Worm (Caenorhabditis elegans): ENCODE data around the gene mrpl-41.

DNA sequence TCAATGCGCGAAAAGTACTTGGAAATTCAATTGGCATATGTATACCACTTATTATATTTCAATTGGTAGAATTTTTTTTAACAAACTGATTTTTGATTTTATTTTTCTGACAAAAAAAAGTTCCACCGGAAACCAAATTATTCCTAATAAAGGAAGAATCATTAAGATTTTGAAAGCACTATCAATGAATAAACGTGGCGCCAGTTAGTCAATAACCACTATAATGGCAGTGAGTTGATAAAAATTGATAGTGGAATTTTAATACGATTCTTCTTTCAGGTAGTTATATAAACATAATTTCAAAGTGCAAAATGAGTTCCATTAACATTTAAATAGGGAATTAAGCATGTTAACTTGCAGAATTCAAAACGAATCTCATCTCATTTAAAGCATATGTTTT is 16.9 kb downstream of the mrpl-41 start, which contains the start of gene col-69:
- TF ChIP-seq snpc-4 (tag; optimal IDR thresholded peaks at IDR 0.05) (no peak), unc-62 (GFP tag; optimal IDR thresholded peaks at IDR 0.05) (no peak), elt-3 (tag; optimal IDR thresholded peaks at IDR 0.05) (no peak), ztf-11 (tag; optimal IDR thresholded peaks at IDR 0.05) (no peak)

All from whole organism, mixed stage, embryonic.